Fruit fly (Drosophila melanogaster) whole organism, embryonic: Measurements from ENCODE around the gene Nak.

Experiments
- Atf-2 ChIP-seq: fragments of 200-800 bp; sonication (Bioruptor generic); optimal IDR thresholded peaks from 2 replicates; lab custom pipeline; 2016; ENCODE audit warnings: missing biosample characterization, missing genetic modification characterization
- Bteb2 ChIP-seq: fragments of 200-800 bp; sonication (Bioruptor generic); optimal IDR thresholded peaks from 2 replicates; lab custom pipeline; 2016; ENCODE audit warnings: missing biosample characterization, missing genetic modification characterization
- CG10543 ChIP-seq: fragments of 200-800 bp; sonication (Bioruptor generic); optimal IDR thresholded peaks from 3 replicates; lab custom pipeline; 2017; ENCODE audit warnings: missing biosample characterization, mild to moderate bottlenecking, missing genetic modification characterization, moderate library complexity
- CG10654 ChIP-seq: fragments of 200-800 bp; sonication (Bioruptor generic); optimal IDR thresholded peaks from 2 replicates; lab custom pipeline; 2016; ENCODE audit warnings: missing biosample characterization, missing genetic modification characterization
- CG12236 ChIP-seq: fragments of 200-800 bp; sonication (Bioruptor generic); optimal IDR thresholded peaks from 2 replicates; lab custom pipeline; 2016; ENCODE audit warnings: missing biosample characterization, missing genetic modification characterization
- CG15073 ChIP-seq: fragments of 200-800 bp; sonication (Bioruptor generic); optimal IDR thresholded peaks from 2 replicates; lab custom pipeline; 2016; ENCODE audit warnings: missing biosample characterization, missing genetic modification characterization
- CG15601 ChIP-seq: fragments of 200-800 bp; sonication (Bioruptor generic); optimal IDR thresholded peaks from 3 replicates; lab custom pipeline; 2019; ENCODE audit warnings: missing biosample characterization, mild to moderate bottlenecking, missing genetic modification characterization, moderate library complexity
- CG17802 ChIP-seq: fragments of 200-800 bp; sonication (Bioruptor generic); optimal IDR thresholded peaks from 2 replicates; lab custom pipeline; 2018; ENCODE audit warnings: missing biosample characterization, mild to moderate bottlenecking, missing genetic modification characterization, moderate library complexity
- CG1792 ChIP-seq: fragments of 200-800 bp; sonication (Bioruptor generic); optimal IDR thresholded peaks from 2 replicates; lab custom pipeline; 2016; ENCODE audit warnings: missing biosample characterization, missing genetic modification characterization
- CG2202 ChIP-seq: fragments of 200-800 bp; sonication (Bioruptor generic); optimal IDR thresholded peaks from 2 replicates; lab custom pipeline; 2018; ENCODE audit warnings: missing biosample characterization, mild to moderate bottlenecking, missing genetic modification characterization
- CG3065 ChIP-seq: fragments of 200-800 bp; sonication (Bioruptor generic); optimal IDR thresholded peaks from 2 replicates; lab custom pipeline; 2016; ENCODE audit warnings: missing biosample characterization, missing genetic modification characterization
- CG31441 ChIP-seq: fragments of 200-800 bp; sonication (Bioruptor generic); IDR thresholded peaks from 2 replicates; pipeline ENCODE4 v1.3.6; 2022; ENCODE audit warnings: missing biosample characterization, missing genetic modification characterization
- CG3281 ChIP-seq: fragments of 200-800 bp; sonication (Bioruptor generic); optimal IDR thresholded peaks from 3 replicates; lab custom pipeline; 2017; ENCODE audit warnings: missing biosample characterization, mild to moderate bottlenecking, missing genetic modification characterization
- CG34224 ChIP-seq: fragments of 200-800 bp; sonication (Bioruptor generic); IDR thresholded peaks from 3 replicates; pipeline ENCODE4 v1.3.6; 2022; ENCODE audit warnings: missing biosample characterization, missing genetic modification characterization; ENCODE audit not compliant: partially characterized antibody
- CG34376 ChIP-seq: fragments of 200-800 bp; sonication (Bioruptor generic); optimal IDR thresholded peaks from 2 replicates; lab custom pipeline; 2018; ENCODE audit warnings: missing biosample characterization, mild to moderate bottlenecking, missing genetic modification characterization
- CG6272 ChIP-seq: fragments of 200-800 bp; sonication (Bioruptor generic); IDR thresholded peaks from 2 replicates; pipeline ENCODE4 v1.3.6; 2022; ENCODE audit warnings: missing biosample characterization, missing genetic modification characterization
- CG8765 ChIP-seq: fragments of 200-800 bp; sonication (Bioruptor generic); IDR thresholded peaks from 2 replicates; pipeline ENCODE4 v1.3.6; 2022; ENCODE audit warnings: missing biosample characterization, missing genetic modification characterization
- Chrac-16 ChIP-seq: fragments of 200-800 bp; sonication (Bioruptor generic); optimal IDR thresholded peaks from 3 replicates; lab custom pipeline; 2016; ENCODE audit warnings: missing biosample characterization, missing genetic modification characterization
- Doc3 ChIP-seq: fragments of 200-800 bp; sonication (Bioruptor generic); IDR thresholded peaks from 3 replicates; pipeline ENCODE4 v1.3.6; 2022; ENCODE audit warnings: missing biosample characterization, missing genetic modification characterization; ENCODE audit not compliant: partially characterized antibody
- E2f1 ChIP-seq: fragments of 200-800 bp; sonication (Bioruptor generic); IDR thresholded peaks from 2 replicates; pipeline ENCODE4 v1.3.6; 2022; ENCODE audit warnings: missing biosample characterization, missing genetic modification characterization
- Gsc ChIP-seq: fragments of 200-800 bp; sonication (Bioruptor generic); IDR thresholded peaks from 2 replicates; pipeline ENCODE4 v1.3.6; 2022; ENCODE audit warnings: missing biosample characterization, missing genetic modification characterization
- H15 ChIP-seq: fragments of 200-800 bp; sonication (Bioruptor generic); IDR thresholded peaks from 3 replicates; pipeline ENCODE4 v1.3.6; 2022; ENCODE audit warnings: missing biosample characterization, missing genetic modification characterization
- HHEX ChIP-seq: fragments of 200-800 bp; sonication (Bioruptor generic); optimal IDR thresholded peaks from 3 replicates; lab custom pipeline; 2017; ENCODE audit warnings: missing biosample characterization, mild to moderate bottlenecking, missing genetic modification characterization, missing genetic modification reagents
- Jarid2 ChIP-seq: fragments of 200-800 bp; sonication (Bioruptor generic); optimal IDR thresholded peaks from 3 replicates; lab custom pipeline; 2017; ENCODE audit warnings: mild to moderate bottlenecking, missing biosample characterization, missing genetic modification reagents, missing genetic modification characterization
- Lhr ChIP-seq: fragments of 200-800 bp; sonication (Bioruptor generic); optimal IDR thresholded peaks from 3 replicates; lab custom pipeline; 2017; ENCODE audit warnings: mild to moderate bottlenecking, missing biosample characterization, missing genetic modification reagents, missing genetic modification characterization
- NC2α ChIP-seq: fragments of 200-800 bp; sonication (Bioruptor generic); optimal IDR thresholded peaks from 2 replicates; lab custom pipeline; 2016; ENCODE audit warnings: missing biosample characterization, missing genetic modification characterization
- YL-1 ChIP-seq: fragments of 200-800 bp; sonication (Bioruptor generic); optimal IDR thresholded peaks from 3 replicates; lab custom pipeline; 2017; ENCODE audit warnings: missing biosample characterization, mild to moderate bottlenecking, missing genetic modification characterization
- cato ChIP-seq: fragments of 200-800 bp; sonication (Bioruptor generic); optimal IDR thresholded peaks from 2 replicates; lab custom pipeline; 2016; ENCODE audit warnings: missing biosample characterization, missing genetic modification characterization, borderline replicate concordance
- ci ChIP-seq: fragments of 200-800 bp; sonication (Bioruptor generic); IDR thresholded peaks from 3 replicates; pipeline ENCODE4 v1.3.6; 2022; ENCODE audit warnings: missing biosample characterization, missing genetic modification characterization
- esg ChIP-seq: fragments of 200-800 bp; sonication (Bioruptor generic); conservative IDR thresholded peaks from 2 replicates; pipeline ENCODE4 v1.3.6; 2022; ENCODE audit warnings: missing biosample characterization, missing genetic modification characterization
- gce ChIP-seq: fragments of 200-800 bp; sonication (Bioruptor generic); IDR thresholded peaks from 3 replicates; pipeline ENCODE4 v1.3.6; 2022; ENCODE audit warnings: missing biosample characterization, missing genetic modification characterization
- gfzf ChIP-seq: fragments of 200-800 bp; sonication (Bioruptor generic); optimal IDR thresholded peaks from 2 replicates; lab custom pipeline; 2016; ENCODE audit warnings: missing biosample characterization, mild to moderate bottlenecking, missing genetic modification characterization, moderate library complexity
- gsb-n ChIP-seq: fragments of 200-800 bp; sonication (Bioruptor generic); optimal IDR thresholded peaks from 3 replicates; lab custom pipeline; 2018; ENCODE audit warnings: missing biosample characterization, mild to moderate bottlenecking, missing genetic modification characterization
- h ChIP-seq: fragments of >200 bp; optimal IDR thresholded peaks from 2 replicates; lab custom pipeline; 2017
- ind ChIP-seq: fragments of 200-800 bp; sonication (Bioruptor generic); optimal IDR thresholded peaks from 3 replicates; lab custom pipeline; 2016; ENCODE audit warnings: missing biosample characterization, missing genetic modification characterization
- jing ChIP-seq: fragments of 200-800 bp; sonication (Bioruptor generic); optimal IDR thresholded peaks from 2 replicates; lab custom pipeline; 2018; ENCODE audit warnings: missing biosample characterization, mild to moderate bottlenecking, missing genetic modification characterization
- kay ChIP-seq: fragments of 200-800 bp; sonication (Bioruptor generic); optimal IDR thresholded peaks from 2 replicates; lab custom pipeline; 2016; ENCODE audit warnings: missing biosample characterization, missing genetic modification characterization
- lab ChIP-seq: fragments of 200-800 bp; sonication (Bioruptor generic); optimal IDR thresholded peaks from 3 replicates; lab custom pipeline; 2017; ENCODE audit warnings: missing biosample characterization, missing genetic modification characterization, mild to moderate bottlenecking, moderate library complexity, missing genetic modification reagents
- lola ChIP-seq, 3 experiments: fragments of >200 bp in 2 of 3; fragments of 200-800 bp in 1 of 3; sonication (Bioruptor generic) in 1 of 3; optimal IDR thresholded peaks; 2 replicates each; lab custom pipeline; 2017 to 2019; ENCODE audit warnings: missing biosample characterization in 3 of 3, missing genetic modification characterization in 3 of 3, mild to moderate bottlenecking in 1 of 3, moderate library complexity in 1 of 3
- lov ChIP-seq, 2 experiments: fragments of 200-800 bp in 1 of 2; fragments of >200 bp in 1 of 2; sonication (Bioruptor generic) in 1 of 2; IDR thresholded peaks in 1 of 2; optimal IDR thresholded peaks in 1 of 2; 2 replicates in 1 of 2; 3 replicates in 1 of 2; pipeline versions ENCODE4 v1.3.6 to Lab custom; 2017 to 2022; ENCODE audit warnings: missing biosample characterization in 1 of 2, missing genetic modification characterization in 1 of 2
- nerfin-2 ChIP-seq: fragments of 200-800 bp; sonication (Bioruptor generic); IDR thresholded peaks from 2 replicates; pipeline ENCODE4 v1.3.6; 2022; ENCODE audit warnings: missing biosample characterization, missing genetic modification characterization; ENCODE audit not compliant: partially characterized antibody
- org-1 ChIP-seq: fragments of 200-800 bp; sonication (Bioruptor generic); optimal IDR thresholded peaks from 2 replicates; lab custom pipeline; 2017; ENCODE audit warnings: missing biosample characterization, missing genetic modification characterization
- pho ChIP-seq: fragments of 200-800 bp; sonication (Bioruptor generic); optimal IDR thresholded peaks from 2 replicates; lab custom pipeline; 2016; ENCODE audit warnings: missing biosample characterization, missing genetic modification characterization
- pita ChIP-seq: fragments of 200-800 bp; sonication (Bioruptor generic); optimal IDR thresholded peaks from 2 replicates; lab custom pipeline; 2017; ENCODE audit warnings: missing biosample characterization, mild to moderate bottlenecking, missing genetic modification characterization
- repo ChIP-seq: fragments of 200-800 bp; sonication (Bioruptor generic); optimal IDR thresholded peaks from 2 replicates; lab custom pipeline; 2016; ENCODE audit warnings: missing biosample characterization, missing genetic modification characterization
- scrt ChIP-seq: fragments of 200-800 bp; sonication (Bioruptor generic); optimal IDR thresholded peaks from 2 replicates; lab custom pipeline; 2018; ENCODE audit warnings: missing biosample characterization, mild to moderate bottlenecking, missing genetic modification characterization, moderate library complexity
- stwl ChIP-seq: fragments of 200-800 bp; sonication (Bioruptor generic); optimal IDR thresholded peaks from 3 replicates; lab custom pipeline; 2018; ENCODE audit warnings: missing biosample characterization, mild to moderate bottlenecking, missing genetic modification characterization, moderate library complexity
- tio ChIP-seq: fragments of 200-800 bp; sonication (Bioruptor generic); optimal IDR thresholded peaks from 2 replicates; lab custom pipeline; 2017; ENCODE audit warnings: missing biosample characterization, missing genetic modification characterization, inconsistent platforms
- zen2 ChIP-seq: fragments of 200-800 bp; sonication (Bioruptor generic); IDR thresholded peaks from 3 replicates; pipeline ENCODE4 v1.3.6; 2022; ENCODE audit warnings: missing biosample characterization, missing genetic modification characterization; ENCODE audit not compliant: partially characterized antibody

The Nak gene

DNA sequence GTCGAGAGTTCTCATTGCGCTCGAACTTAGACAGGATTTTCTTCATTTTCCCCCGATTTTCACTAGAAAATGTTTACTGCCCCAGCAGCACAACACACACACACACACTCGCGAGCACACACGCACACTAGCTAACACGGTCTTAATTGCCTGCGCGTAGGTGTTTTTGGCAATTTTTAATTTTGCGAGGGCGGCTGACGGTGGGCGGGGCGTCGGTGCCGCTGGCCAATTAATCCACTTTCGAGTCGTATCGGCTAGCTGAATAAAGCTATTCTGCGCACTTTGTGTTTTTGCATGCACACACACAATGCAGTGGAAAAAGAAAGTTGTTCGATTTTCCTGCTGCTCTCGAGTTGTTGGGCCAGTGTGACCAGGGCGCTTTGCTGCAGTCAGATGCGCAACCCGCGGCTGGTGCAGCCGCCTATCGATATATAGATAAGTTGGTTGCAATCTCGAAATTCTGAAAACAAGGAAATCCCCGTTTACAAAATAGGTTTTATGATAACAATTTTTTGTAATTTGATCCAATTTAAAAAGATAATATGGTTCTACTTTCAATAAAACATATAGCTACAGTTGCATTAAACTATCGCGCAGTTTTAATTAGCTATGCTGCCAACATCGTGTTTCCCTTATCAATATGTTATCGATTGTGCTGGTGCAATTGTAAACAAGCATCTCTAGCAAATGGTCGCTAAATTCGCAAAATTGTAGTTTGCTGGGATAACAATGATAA is at the start of gene Nak, which contains the start of gene Tango6 (continued):
- TF ChIP-seq nerfin-2 (GFP tag; lab: Robert Waterston, UW) = no peak; the same call in none of the 2 replicates
- no peak for TF ChIP-seq Jarid2
- no peak for TF ChIP-seq CG8765 (GFP tag; lab: Robert Waterston, UW)
- TF ChIP-seq NC2α = no peak
- TF ChIP-seq CG17802 (tag; lab: Kevin White, UChicago) = peak; percentile 48
- TF ChIP-seq tio (GFP tag; lab: Kevin White, UChicago) = no peak
- TF ChIP-seq pho (GFP tag; lab: Kevin White, UChicago) = peak; percentile 32
- no peak for TF ChIP-seq E2f1 (GFP tag; lab: Robert Waterston, UW)
- TF ChIP-seq CG34224 (GFP tag; lab: Robert Waterston, UW) = peak; percentile 96
- TF ChIP-seq Chrac-16 (GFP tag; lab: Kevin White, UChicago) = peak; percentile 14
- TF ChIP-seq CG15073 = no peak
- peak; percentile 41 for TF ChIP-seq CG1792 (GFP tag; lab: Kevin White, UChicago)
- no peak for TF ChIP-seq lov (optimal IDR thresholded peaks at IDR 0.05; lab: Kevin White, UChicago)
- no peak for TF ChIP-seq lov (GFP tag; IDR thresholded peaks at IDR 0.05; lab: Robert Waterston, UW)
- no peak for TF ChIP-seq HHEX (GFP tag; lab: Kevin White, UChicago)
- TF ChIP-seq Lhr = peak; percentile 61
- no peak for TF ChIP-seq esg (GFP tag; lab: Robert Waterston, UW)
- peak in 1 of 3 experiments; percentile 50 for TF ChIP-seq lola (GFP tag; optimal IDR thresholded peaks at IDR 0.05; lab: Kevin White, UChicago)
- peak; percentile 44 for TF ChIP-seq Atf-2 (GFP tag; lab: Kevin White, UChicago)
- peak; percentile 81 for TF ChIP-seq stwl (tag; lab: Kevin White, UChicago)
- peak; percentile 45 for TF ChIP-seq YL-1 (GFP tag; lab: Kevin White, UChicago)
- TF ChIP-seq h = no peak
- peak; percentile 96 for TF ChIP-seq Doc3 (GFP tag; lab: Robert Waterston, UW)
- TF ChIP-seq scrt (GFP tag; lab: Kevin White, UChicago) = no peak
- TF ChIP-seq gfzf = peak; percentile 80
- TF ChIP-seq CG12236 (GFP tag; lab: Kevin White, UChicago) = no peak
- no peak for TF ChIP-seq kay (GFP tag; lab: Kevin White, UChicago)
- TF ChIP-seq H15 (GFP tag; lab: Robert Waterston, UW) = no peak
- TF ChIP-seq jing = no peak
- no peak for TF ChIP-seq pita (GFP tag; lab: Kevin White, UChicago)
- TF ChIP-seq repo (GFP tag; lab: Kevin White, UChicago) = no peak
- TF ChIP-seq Gsc = no peak
- peak; percentile 88; the same call in 2 of the 3 replicates for TF ChIP-seq zen2
- TF ChIP-seq ind (GFP tag; lab: Kevin White, UChicago) = peak; percentile 19
- peak; percentile 50 for TF ChIP-seq CG15601 (tag; lab: Kevin White, UChicago)
- TF ChIP-seq gsb-n = peak; percentile 95
- 0 out of 2 replicates have a peak, but pooled peaks have one; percentile 21 for TF ChIP-seq CG6272 (GFP tag; lab: Robert Waterston, UW)
- no peak for TF ChIP-seq gce (GFP tag; lab: Robert Waterston, UW)
- TF ChIP-seq CG3065 (GFP tag; lab: Kevin White, UChicago) = peak; percentile 5
- peak; percentile 37 for TF ChIP-seq CG34376 (GFP tag; lab: Kevin White, UChicago)
- no peak for TF ChIP-seq ci (GFP tag; lab: Robert Waterston, UW)
- no peak for TF ChIP-seq lab
- TF ChIP-seq CG10654 (GFP tag; lab: Kevin White, UChicago) = no peak
- TF ChIP-seq CG10543 (GFP tag; lab: Kevin White, UChicago) = no peak
- no peak for TF ChIP-seq cato
- peak; percentile 34; the same call in 1 of the 2 replicates for TF ChIP-seq CG31441 (GFP tag; lab: Robert Waterston, UW)
- no peak for TF ChIP-seq CG2202 (tag; lab: Kevin White, UChicago)
- no peak for TF ChIP-seq CG3281
- peak; percentile 31 for TF ChIP-seq Bteb2
- TF ChIP-seq org-1 (GFP tag; lab: Kevin White, UChicago) = no peak
